Worm (Caenorhabditis elegans): Measurements from ENCODE around the gene C02B8.3.

DNA sequence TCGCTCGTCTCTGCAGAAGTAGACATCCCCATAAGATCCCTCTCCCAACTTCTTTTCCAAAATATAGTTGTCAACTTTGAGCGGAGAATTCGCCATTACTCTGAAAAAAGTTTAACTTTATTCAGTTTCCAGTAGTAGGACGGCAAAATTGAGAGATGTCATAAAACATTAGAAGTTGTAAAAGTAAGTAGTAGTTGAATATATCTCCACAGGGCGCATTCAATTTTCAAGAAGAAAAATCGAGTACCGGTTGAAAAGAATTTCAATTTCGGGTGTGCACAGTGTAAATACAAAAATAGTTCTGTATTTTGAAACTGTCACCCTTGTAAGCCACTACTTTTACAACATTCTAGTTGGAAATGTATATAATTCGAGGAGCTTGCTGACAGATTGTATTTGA lies 11.4 kb downstream of the C02B8.3 start, which contains the start of gene F22F1.2:
- TF ChIP-seq ztf-28 (GFP tag; IDR thresholded peaks at IDR 0.05) = no peak
- TF ChIP-seq ceh-40 (GFP tag; IDR thresholded peaks at IDR 0.05) = no peak
- TF ChIP-seq unc-130 (GFP tag; optimal IDR thresholded peaks at IDR 0.05) = no peak
- no peak for TF ChIP-seq lin-40 (tag; optimal IDR thresholded peaks at IDR 0.05)
- no peak for TF ChIP-seq T07F8.4 (tag; optimal IDR thresholded peaks at IDR 0.05)
- TF ChIP-seq lin-35 (GFP tag; optimal IDR thresholded peaks at IDR 0.05) = no peak
- no peak for TF ChIP-seq mxl-1 (tag; optimal IDR thresholded peaks at IDR 0.05)
- TF ChIP-seq nhr-120 (GFP tag; IDR thresholded peaks at IDR 0.05) = no peak
- no peak for TF ChIP-seq hmg-1.2 (GFP tag; IDR thresholded peaks at IDR 0.05)

Data from whole organism, young adult.